Fruit fly (Drosophila melanogaster): ENCODE data around the gene CG15579.

The CG15579 gene

dm6 chrX:4323911-4324368 is 12.3 kb upstream of the CG15579 start (continued):
- TF ChIP-seq sqz (GFP tag; optimal IDR thresholded peaks at IDR 0.05) (peak; percentile 13), Hmx (GFP tag; optimal IDR thresholded peaks at IDR 0.05) (peak; percentile 19), aop (GFP tag; IDR thresholded peaks at IDR 0.05) (no peak), D19B (GFP tag; optimal IDR thresholded peaks at IDR 0.05) (peak; percentile 42), CG10565 (GFP tag; optimal IDR thresholded peaks at IDR 0.05) (no peak), otp (GFP tag; IDR thresholded peaks at IDR 0.05) (peak; percentile 30; the same call in 1 of the 3 replicates), gsb (GFP tag; IDR thresholded peaks at IDR 0.05) (peak; percentile 38; the same call in 1 of the 2 replicates), CG1832 (GFP tag; optimal IDR thresholded peaks at IDR 0.05) (peak; percentile 71), sisA (GFP tag; IDR thresholded peaks at IDR 0.05) (peak; percentile 54), Deaf1 (tag; optimal IDR thresholded peaks at IDR 0.05) (peak; percentile 34), ind (GFP tag; optimal IDR thresholded peaks at IDR 0.05) (peak; percentile 60), CG9932 (GFP tag; IDR thresholded peaks at IDR 0.05) (peak; percentile 65), cad (GFP tag; optimal IDR thresholded peaks at IDR 0.05) (no peak), HLH4C (GFP tag; IDR thresholded peaks at IDR 0.05; ENCODE audit: partially characterized antibody) (no peak), pita (GFP tag; optimal IDR thresholded peaks at IDR 0.05) (no peak), CG1024 (GFP tag; IDR thresholded peaks at IDR 0.05) (0 out of 2 replicates have a peak, but pooled peaks have one; percentile 4), scrt (GFP tag; optimal IDR thresholded peaks at IDR 0.05) (peak; percentile 43), trh (GFP tag; optimal IDR thresholded peaks at IDR 0.05) (no peak), fd3F (GFP tag; optimal IDR thresholded peaks at IDR 0.05) (no peak), CG11093 (GFP tag; IDR thresholded peaks at IDR 0.05) (peak; percentile 50; the same call in 1 of the 3 replicates), CG4282 (GFP tag; optimal IDR thresholded peaks at IDR 0.05) (no peak), CG15479 (GFP tag; optimal IDR thresholded peaks at IDR 0.05) (no peak), CkIIα-i1 (GFP tag; IDR thresholded peaks at IDR 0.05) (no peak), ase (GFP tag; IDR thresholded peaks at IDR 0.05) (0 out of 3 replicates have a peak, but pooled peaks have one; percentile 15), crp (GFP tag; optimal IDR thresholded peaks at IDR 0.05) (peak in 1 of 2 experiments; percentile 15), NC2β (GFP tag; optimal IDR thresholded peaks at IDR 0.05) (no peak), dimm (GFP tag; IDR thresholded peaks at IDR 0.05) (0 out of 2 replicates have a peak, but pooled peaks have one; percentile 8), so (GFP tag; IDR thresholded peaks at IDR 0.05) (no peak; the same call in 2 of the 3 replicates), CG3065 (GFP tag; optimal IDR thresholded peaks at IDR 0.05) (no peak), CG18619 (GFP tag; optimal IDR thresholded peaks at IDR 0.05) (peak; percentile 66), CG14965 (GFP tag; optimal IDR thresholded peaks at IDR 0.05; ENCODE audit: borderline replicate concordance) (no peak), chif (GFP tag; optimal IDR thresholded peaks at IDR 0.05) (peak in 1 of 2 experiments; percentile 34), CG13287 (GFP tag; IDR thresholded peaks at IDR 0.05; ENCODE audit: partially characterized antibody) (no peak), HLH54F (GFP tag; optimal IDR thresholded peaks at IDR 0.05) (peak; percentile 63), CG12769 (tag; optimal IDR thresholded peaks at IDR 0.05) (peak; percentile 22), Hand (GFP tag; optimal IDR thresholded peaks at IDR 0.05) (no peak), MTF-1 (GFP tag; optimal IDR thresholded peaks at IDR 0.05; ENCODE audit: borderline replicate concordance) (no peak), E2f2 (GFP tag; IDR thresholded peaks at IDR 0.05) (peak; percentile 35; the same call in 1 of the 2 replicates), sim (GFP tag; IDR thresholded peaks at IDR 0.05) (no peak), CG33557 (GFP tag; optimal IDR thresholded peaks at IDR 0.05) (no peak), CG5245 (GFP tag; optimal IDR thresholded peaks at IDR 0.05) (no peak), Usf (GFP tag; optimal IDR thresholded peaks at IDR 0.05) (peak; percentile 23), CG9215 (GFP tag; IDR thresholded peaks at IDR 0.05) (peak; percentile 41; the same call in 1 of the 2 replicates), CG1792 (GFP tag; optimal IDR thresholded peaks at IDR 0.05) (peak; percentile 28), CG8478 (optimal IDR thresholded peaks at IDR 0.05) (no peak), CG34376 (GFP tag; optimal IDR thresholded peaks at IDR 0.05) (no peak), eyg (GFP tag; optimal IDR thresholded peaks at IDR 0.05) (peak; percentile 5), ash1 (GFP tag; optimal IDR thresholded peaks at IDR 0.05) (no peak), Xbp1 (GFP tag; optimal IDR thresholded peaks at IDR 0.05) (peak; percentile 64), CG12236 (GFP tag; optimal IDR thresholded peaks at IDR 0.05) (peak; percentile 3), Hr78 (GFP tag; optimal IDR thresholded peaks at IDR 0.05) (no peak)

Measured in whole organism, embryonic.